Worm (Caenorhabditis elegans) whole organism, L2 larva: ENCODE measurements around the gene lec-7.
A peak's percentile ranks its signal among the peaks of the same experiment; 100 is the strongest.

Experiments
- Y55F3AM.14 ChIP-seq: fragments of 200-800 bp; sonication (Bioruptor generic); optimal IDR thresholded peaks from 2 replicates; lab custom pipeline; 2018; ENCODE audit warnings: mild to moderate bottlenecking, missing genetic modification characterization, missing compliant biosample characterization
- ZK546.5 ChIP-seq: sonication (generic microtip); optimal IDR thresholded peaks from 2 replicates; lab custom pipeline; 2017; ENCODE audit warnings: missing biosample characterization, missing genetic modification characterization
- alr-1 ChIP-seq: fragments of 150-350 bp; optimal IDR thresholded peaks from 2 replicates; lab custom pipeline; 2014; ENCODE audit warnings: missing biosample characterization, missing genetic modification characterization
- ama-1 ChIP-seq: fragments of 150-350 bp; optimal IDR thresholded peaks from 2 replicates; lab custom pipeline; 2018; ENCODE audit warnings: inconsistent platforms
- ceh-16 ChIP-seq: fragments of 150-350 bp; optimal IDR thresholded peaks from 2 replicates; lab custom pipeline; 2014; ENCODE audit warnings: missing biosample characterization, missing genetic modification characterization
- dmd-4 ChIP-seq: sonication (generic microtip); optimal IDR thresholded peaks from 2 replicates; lab custom pipeline; 2017; ENCODE audit warnings: missing biosample characterization, missing genetic modification characterization
- egl-27 ChIP-seq: sonication (generic microtip); optimal IDR thresholded peaks from 3 replicates; lab custom pipeline; 2017; ENCODE audit warnings: missing biosample characterization, missing genetic modification reagents, missing genetic modification characterization
- elt-1 ChIP-seq: fragments of 150-350 bp; optimal IDR thresholded peaks from 2 replicates; lab custom pipeline; 2014; ENCODE audit warnings: missing biosample characterization, missing genetic modification characterization
- elt-3 ChIP-seq: sonication (generic microtip); optimal IDR thresholded peaks from 2 replicates; lab custom pipeline; 2017; ENCODE audit warnings: missing biosample characterization, missing genetic modification characterization
- fos-1 ChIP-seq: fragments of 150-350 bp; optimal IDR thresholded peaks from 2 replicates; lab custom pipeline; 2014; ENCODE audit warnings: missing biosample characterization, missing genetic modification characterization
- gmeb-1 ChIP-seq: fragments of 150-350 bp; optimal IDR thresholded peaks from 2 replicates; lab custom pipeline; 2014; ENCODE audit warnings: missing biosample characterization, missing genetic modification characterization
- lin-39 ChIP-seq: fragments of 150-350 bp; optimal IDR thresholded peaks from 2 replicates; lab custom pipeline; 2014; ENCODE audit warnings: missing biosample characterization, missing genetic modification reagents, missing genetic modification characterization
- lsy-2 ChIP-seq, 2 experiments: fragments of 150-350 bp in 1 of 2; sonication (generic microtip) in 1 of 2; optimal IDR thresholded peaks; 2 replicates each; lab custom pipeline; 2014 to 2017; ENCODE audit warnings: missing biosample characterization in 2 of 2, missing genetic modification characterization in 2 of 2
- mab-5 ChIP-seq: fragments of 150-350 bp; optimal IDR thresholded peaks from 2 replicates; lab custom pipeline; 2014; ENCODE audit warnings: missing biosample characterization, missing genetic modification characterization
- mbf-1 ChIP-seq: sonication (generic microtip); optimal IDR thresholded peaks from 2 replicates; lab custom pipeline; 2017; ENCODE audit warnings: missing biosample characterization, missing genetic modification characterization
- nhr-11 ChIP-seq: fragments of 150-350 bp; optimal IDR thresholded peaks from 2 replicates; lab custom pipeline; 2014; ENCODE audit warnings: missing biosample characterization, missing genetic modification characterization
- nhr-12 ChIP-seq: fragments of 150-350 bp; optimal IDR thresholded peaks from 2 replicates; lab custom pipeline; 2014; ENCODE audit warnings: missing biosample characterization, missing genetic modification characterization
- nhr-129 ChIP-seq: fragments of 150-350 bp; optimal IDR thresholded peaks from 2 replicates; lab custom pipeline; 2014; ENCODE audit warnings: missing biosample characterization, missing genetic modification characterization
- nhr-21 ChIP-seq: fragments of 150-350 bp; optimal IDR thresholded peaks from 2 replicates; lab custom pipeline; 2014; ENCODE audit warnings: missing biosample characterization, missing genetic modification characterization
- nhr-25 ChIP-seq: fragments of 150-350 bp; sonication (generic microtip); optimal IDR thresholded peaks from 3 replicates; lab custom pipeline; 2014; ENCODE audit warnings: missing biosample characterization, missing genetic modification characterization
- nhr-6 ChIP-seq: fragments of 150-350 bp; optimal IDR thresholded peaks from 2 replicates; lab custom pipeline; 2014; ENCODE audit warnings: missing biosample characterization, missing genetic modification characterization
- nhr-77 ChIP-seq: fragments of 150-350 bp; optimal IDR thresholded peaks from 2 replicates; lab custom pipeline; 2014; ENCODE audit warnings: missing biosample characterization, missing genetic modification characterization
- peb-1 ChIP-seq: fragments of 150-350 bp; optimal IDR thresholded peaks from 2 replicates; lab custom pipeline; 2014; ENCODE audit warnings: missing biosample characterization, missing genetic modification characterization
- sem-4 ChIP-seq: fragments of 150-350 bp; optimal IDR thresholded peaks from 2 replicates; lab custom pipeline; 2014; ENCODE audit warnings: missing biosample characterization, missing genetic modification reagents, missing genetic modification characterization
- skn-1 ChIP-seq: sonication (generic microtip); optimal IDR thresholded peaks from 2 replicates; lab custom pipeline; 2017; ENCODE audit warnings: missing biosample characterization, missing genetic modification characterization
- sma-3 ChIP-seq: sonication (generic microtip); optimal IDR thresholded peaks from 2 replicates; lab custom pipeline; 2016; ENCODE audit warnings: missing genetic modification reagents, missing genetic modification characterization, missing compliant biosample characterization
- sma-9 ChIP-seq, 2 experiments: fragments of 150-350 bp in 1 of 2; sonication (generic microtip) in 1 of 2; optimal IDR thresholded peaks; 2 replicates each; lab custom pipeline; 2014 to 2016; ENCODE audit warnings: missing genetic modification characterization in 2 of 2, mild to moderate bottlenecking in 1 of 2, missing biosample characterization in 1 of 2, missing compliant biosample characterization in 1 of 2, missing genetic modification reagents in 1 of 2, moderate library complexity in 1 of 2
- unc-55 ChIP-seq: fragments of 150-350 bp; sonication (generic microtip); optimal IDR thresholded peaks from 3 replicates; lab custom pipeline; 2014; ENCODE audit warnings: missing biosample characterization, missing genetic modification reagents, missing genetic modification characterization
- zag-1 ChIP-seq: fragments of 150-350 bp; optimal IDR thresholded peaks from 2 replicates; lab custom pipeline; 2014; ENCODE audit warnings: missing biosample characterization, missing genetic modification characterization
- ztf-1 ChIP-seq: fragments of 200-800 bp; sonication (Bioruptor generic); conservative IDR thresholded peaks from 2 replicates; pipeline ENCODE4 v1.3.6; 2022; ENCODE audit warnings: missing genetic modification characterization, missing compliant biosample characterization
- ztf-11 ChIP-seq: sonication (generic microtip); optimal IDR thresholded peaks from 2 replicates; lab custom pipeline; 2017; ENCODE audit warnings: missing biosample characterization, missing genetic modification characterization

lec-7 gene

DNA sequence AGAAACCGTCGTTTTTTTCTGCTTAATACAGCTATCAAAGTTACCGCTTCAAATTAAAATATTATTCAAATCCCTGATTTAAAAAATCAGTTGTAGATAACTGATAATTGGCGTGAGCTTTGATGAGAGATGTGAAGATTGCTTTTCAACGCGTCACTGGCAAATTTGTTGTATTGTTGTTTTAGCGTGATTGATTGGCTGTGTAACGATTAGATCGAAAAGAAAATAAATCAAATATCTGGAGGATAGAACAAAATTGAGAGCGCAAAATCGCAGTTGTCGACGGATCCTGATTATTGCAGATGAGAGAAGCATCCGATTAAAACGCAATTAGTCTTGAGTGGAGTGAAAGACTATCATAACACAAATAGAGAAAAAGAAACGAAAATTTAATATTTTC lies 11.0 kb upstream of the lec-7 start:
- TF ChIP-seq sma-3 (GFP tag; lab: Kevin White, UChicago) (no peak), mab-5 (tag; lab: Kevin White, UChicago) (peak; percentile 82)

DNA sequence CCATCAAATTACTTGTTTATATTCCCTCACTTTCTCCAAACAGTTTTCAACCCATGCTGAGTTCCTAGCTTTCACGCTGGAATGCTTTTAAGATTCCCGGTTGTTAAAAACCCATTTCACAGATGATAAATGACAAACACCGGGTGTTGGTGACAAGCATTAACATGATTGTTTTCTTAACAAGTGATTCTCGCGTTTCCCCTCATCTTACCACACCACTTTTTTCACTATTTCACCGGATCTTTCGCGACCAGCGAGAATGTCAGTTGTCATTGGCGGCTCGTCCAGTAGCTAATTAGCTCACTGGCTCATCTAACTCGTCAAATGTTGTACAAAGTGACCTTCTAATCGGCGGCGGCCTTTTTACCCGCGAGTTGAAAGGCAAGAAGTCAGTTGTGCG lies 9.7 kb upstream of the lec-7 start:
- TF ChIP-seq mab-5 (tag; lab: Kevin White, UChicago): peak; percentile 2
- TF ChIP-seq lsy-2 (tag; optimal IDR thresholded peaks at IDR 0.05; lab: Kevin White, UChicago): peak in 1 of 2 experiments; percentile 13
- TF ChIP-seq nhr-129 (tag; lab: Kevin White, UChicago): peak; percentile 32
- no peak for TF ChIP-seq unc-55 (GFP tag; lab: Kevin White, UChicago)
- TF ChIP-seq sem-4 (tag; lab: Kevin White, UChicago): peak; percentile 24

DNA sequence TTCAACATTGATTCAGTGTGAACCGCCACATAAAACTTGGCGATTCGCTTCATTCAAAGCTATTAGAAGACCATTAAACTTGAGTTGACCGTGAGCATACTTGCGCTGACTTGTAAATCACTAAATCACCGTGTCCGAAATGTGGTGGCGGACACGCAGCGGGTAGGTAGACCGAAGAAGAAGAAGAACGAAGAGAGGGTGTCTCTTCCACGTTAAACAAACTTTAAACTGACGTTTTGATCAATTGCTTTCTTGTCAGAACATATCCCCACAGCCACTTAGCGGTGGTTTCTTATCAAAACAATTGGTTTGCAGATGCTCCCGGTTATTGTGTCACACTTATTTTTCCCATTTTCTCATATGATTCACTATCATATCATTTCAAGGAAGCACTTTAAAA lies 8.3 kb upstream of the lec-7 start:
- TF ChIP-seq nhr-77 (tag; lab: Kevin White, UChicago) (no peak), nhr-11 (no peak), dmd-4 (tag; lab: Kevin White, UChicago) (no peak), ZK546.5 (tag; lab: Kevin White, UChicago) (no peak)

DNA sequence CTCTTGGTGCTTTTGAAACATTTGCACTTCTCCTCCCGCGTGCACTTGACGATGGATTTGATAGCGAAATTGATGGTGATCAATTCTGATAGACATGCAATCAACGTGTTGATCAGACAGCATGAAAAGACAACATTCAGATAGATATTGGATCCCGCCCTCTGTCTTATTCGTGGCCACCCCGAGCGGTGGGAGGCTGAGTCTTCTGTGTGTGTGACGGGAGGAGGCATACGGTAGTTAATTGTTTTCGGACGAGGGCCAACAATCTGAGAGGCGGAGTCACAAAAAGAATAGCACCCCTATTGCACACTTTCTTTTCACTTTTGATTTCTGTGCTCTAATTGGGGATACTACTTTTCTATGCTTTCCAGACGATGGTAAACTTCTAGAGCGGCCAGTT lies 5.9 kb upstream of the lec-7 start:
- TF ChIP-seq lsy-2 (tag; optimal IDR thresholded peaks at IDR 0.05; lab: Kevin White, UChicago) (peak in 1 of 2 experiments; percentile 33), nhr-25 (tag; lab: Kevin White, UChicago) (no peak), ztf-11 (no peak), skn-1 (tag; lab: Kevin White, UChicago) (no peak)

DNA sequence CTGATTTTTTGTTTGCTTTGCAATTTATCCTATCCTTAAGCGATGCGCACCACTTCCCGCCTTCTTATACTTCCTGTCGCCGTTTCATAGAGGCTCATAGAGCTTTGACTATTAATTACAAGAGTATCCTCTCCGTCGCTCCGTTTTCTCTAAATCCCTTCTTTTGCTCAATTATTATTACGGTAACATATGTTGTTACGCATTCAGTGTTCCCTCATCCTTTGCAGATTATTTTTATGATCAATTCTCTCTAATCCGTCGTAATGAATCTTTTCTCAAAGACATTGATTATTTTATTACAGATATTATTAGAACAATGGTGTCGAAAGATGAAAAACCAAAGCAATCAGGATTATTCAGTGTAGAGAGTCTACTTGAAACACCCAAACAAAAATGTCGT lies 4.9 kb upstream of the lec-7 start, which contains the start of gene vab-15:
Gene vab-15 (plus strand): TSS at position 301 of the 400 bp plus-strand sequence.
- no peak for TF ChIP-seq elt-3 (tag; lab: Kevin White, UChicago)
- no peak for TF ChIP-seq nhr-12 (tag; lab: Kevin White, UChicago)
- TF ChIP-seq zag-1 (tag; lab: Kevin White, UChicago): no peak
- no peak for TF ChIP-seq ama-1 (lab: Kevin White, UChicago)
- TF ChIP-seq nhr-6: no peak
- TF ChIP-seq peb-1: no peak
- TF ChIP-seq elt-1 (tag; lab: Kevin White, UChicago): no peak
- TF ChIP-seq egl-27 (tag; lab: Kevin White, UChicago): no peak
- no peak for TF ChIP-seq nhr-25 (tag; lab: Kevin White, UChicago)
- TF ChIP-seq ceh-16 (tag; lab: Kevin White, UChicago): no peak
- no peak for TF ChIP-seq dmd-4 (tag; lab: Kevin White, UChicago)
- no peak for TF ChIP-seq ZK546.5 (tag; lab: Kevin White, UChicago)
- TF ChIP-seq nhr-21 (tag; lab: Kevin White, UChicago): no peak
- TF ChIP-seq ztf-1 (GFP tag; lab: Robert Waterston, UW): no peak
- TF ChIP-seq fos-1 (tag; lab: Kevin White, UChicago): no peak
- TF ChIP-seq alr-1: no peak
- TF ChIP-seq mbf-1 (tag; lab: Kevin White, UChicago): no peak

DNA sequence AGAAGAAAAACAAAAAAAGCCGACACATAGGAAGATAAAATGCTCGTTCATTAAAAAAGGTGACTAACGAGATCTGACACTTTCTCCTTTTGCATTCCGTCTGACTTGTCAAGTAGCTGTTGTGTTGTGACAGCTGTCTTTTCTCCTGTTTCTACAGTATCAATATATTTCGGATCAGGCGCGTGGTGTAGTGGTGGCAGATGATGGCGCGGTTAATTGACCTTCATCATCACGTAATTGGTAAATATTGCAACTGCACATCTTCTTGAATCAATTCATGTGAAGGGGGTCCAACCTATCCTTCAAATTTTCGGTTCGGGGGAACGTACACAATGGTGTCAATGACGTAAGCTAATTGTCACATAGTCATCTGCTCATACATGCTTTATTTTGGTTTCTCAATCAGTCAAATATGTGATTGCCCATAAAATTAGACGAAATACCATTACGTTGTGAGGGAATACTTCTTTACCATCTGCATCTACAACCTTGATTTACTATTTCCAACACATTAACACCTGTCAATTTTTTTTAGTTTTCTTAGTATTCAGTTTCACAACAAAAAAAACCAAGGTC lies 3.5 kb upstream of the lec-7 start:
- TF ChIP-seq sma-9 (GFP tag; optimal IDR thresholded peaks at IDR 0.05; lab: Kevin White, UChicago): no peak
- TF ChIP-seq sma-9 (tag; optimal IDR thresholded peaks at IDR 0.05; lab: Kevin White, UChicago): no peak
- no peak for TF ChIP-seq lin-39
- no peak for TF ChIP-seq gmeb-1 (tag; lab: Kevin White, UChicago)
- no peak for TF ChIP-seq nhr-11
- TF ChIP-seq Y55F3AM.14 (GFP tag; lab: Kevin White, UChicago): no peak
- TF ChIP-seq lsy-2 (tag; optimal IDR thresholded peaks at IDR 0.05; lab: Kevin White, UChicago): no peak
- TF ChIP-seq fos-1 (tag; lab: Kevin White, UChicago): no peak
- no peak for TF ChIP-seq ama-1 (lab: Kevin White, UChicago)
- TF ChIP-seq dmd-4 (tag; lab: Kevin White, UChicago): no peak
- no peak for TF ChIP-seq ztf-1 (GFP tag; lab: Robert Waterston, UW)
